Fruit fly (Drosophila melanogaster) whole organism, prepupa: ENCODE results near the gene CG8641.

Experiments used
- Blimp-1 ChIP-seq: fragments of 200-800 bp; sonication (Bioruptor generic); optimal IDR thresholded peaks from 3 replicates; lab custom pipeline; 2017; ENCODE audit warnings: missing biosample characterization, missing genetic modification characterization, mild to moderate bottlenecking, moderate library complexity, missing genetic modification reagents
- CG10669 ChIP-seq: fragments of 200-800 bp; sonication (Bioruptor generic); optimal IDR thresholded peaks from 3 replicates; lab custom pipeline; 2018; ENCODE audit warnings: missing biosample characterization, mild to moderate bottlenecking, missing genetic modification characterization, moderate library complexity
- CG11762 ChIP-seq: fragments of 200-800 bp; sonication (Bioruptor generic); optimal IDR thresholded peaks from 3 replicates; lab custom pipeline; 2016; ENCODE audit warnings: missing biosample characterization, missing genetic modification characterization; ENCODE audit not compliant: insufficient read depth
- CG11902 ChIP-seq: fragments of 200-800 bp; sonication (Bioruptor generic); optimal IDR thresholded peaks from 3 replicates; lab custom pipeline; 2016; ENCODE audit warnings: missing biosample characterization, missing genetic modification characterization
- CG15336 ChIP-seq: fragments of 200-800 bp; sonication (Bioruptor generic); IDR thresholded peaks from 2 replicates; pipeline ENCODE4 v1.3.6; 2022; ENCODE audit warnings: missing biosample characterization, missing genetic modification characterization
- CG32006 ChIP-seq: fragments of 200-800 bp; sonication (Bioruptor generic); optimal IDR thresholded peaks from 3 replicates; lab custom pipeline; 2017; ENCODE audit warnings: missing biosample characterization, mild to moderate bottlenecking, missing genetic modification characterization
- CG3919 ChIP-seq: fragments of 200-800 bp; sonication (Bioruptor generic); optimal IDR thresholded peaks from 3 replicates; lab custom pipeline; 2016; ENCODE audit warnings: missing biosample characterization, missing genetic modification characterization
- CG4318 ChIP-seq: fragments of 200-800 bp; sonication (Bioruptor generic); optimal IDR thresholded peaks from 3 replicates; lab custom pipeline; 2017; ENCODE audit warnings: missing biosample characterization, mild to moderate bottlenecking, missing genetic modification characterization
- CG6163 ChIP-seq: fragments of 200-800 bp; sonication (Bioruptor generic); IDR thresholded peaks from 3 replicates; pipeline ENCODE4 v1.3.6; 2022; ENCODE audit warnings: missing biosample characterization, missing genetic modification characterization
- CG6276 ChIP-seq: fragments of 200-800 bp; sonication (Bioruptor generic); optimal IDR thresholded peaks from 2 replicates; lab custom pipeline; 2017; ENCODE audit warnings: missing biosample characterization, mild to moderate bottlenecking, missing genetic modification characterization
- CG6854 ChIP-seq: fragments of 200-800 bp; sonication (Bioruptor generic); optimal IDR thresholded peaks from 2 replicates; lab custom pipeline; 2017; ENCODE audit warnings: missing biosample characterization, mild to moderate bottlenecking, missing genetic modification characterization
- CG8632 ChIP-seq: fragments of 200-800 bp; sonication (Bioruptor generic); optimal IDR thresholded peaks from 3 replicates; lab custom pipeline; 2016; ENCODE audit warnings: missing biosample characterization, missing genetic modification characterization
- CG9139 ChIP-seq: fragments of 200-800 bp; sonication (Bioruptor generic); optimal IDR thresholded peaks from 3 replicates; lab custom pipeline; 2017; ENCODE audit warnings: missing biosample characterization, mild to moderate bottlenecking, missing genetic modification characterization
- Eip75B ChIP-seq: fragments of 200-800 bp; sonication (Bioruptor generic); optimal IDR thresholded peaks from 3 replicates; lab custom pipeline; 2016; ENCODE audit warnings: missing biosample characterization, missing genetic modification characterization
- Eip93F ChIP-seq: fragments of 200-800 bp; sonication (Bioruptor generic); optimal IDR thresholded peaks from 2 replicates; lab custom pipeline; 2016; ENCODE audit warnings: missing biosample characterization, mild to moderate bottlenecking, missing genetic modification characterization
- Ets21C ChIP-seq: fragments of 200-800 bp; sonication (Bioruptor generic); optimal IDR thresholded peaks from 3 replicates; lab custom pipeline; 2016; ENCODE audit warnings: missing biosample characterization, missing genetic modification characterization
- Ets96B ChIP-seq: fragments of 200-800 bp; optimal IDR thresholded peaks from 2 replicates; lab custom pipeline; 2019; ENCODE audit warnings: missing biosample characterization, mild to moderate bottlenecking, missing genetic modification characterization, moderate library complexity
- Gug ChIP-seq: fragments of 200-800 bp; sonication (Bioruptor generic); IDR thresholded peaks from 2 replicates; pipeline ENCODE4 v1.3.6; 2022; ENCODE audit warnings: missing biosample characterization, missing genetic modification characterization
- Hr38 ChIP-seq: sonication (Bioruptor generic); optimal IDR thresholded peaks from 2 replicates; lab custom pipeline; 2016; ENCODE audit warnings: missing biosample characterization, missing genetic modification characterization
- OdsH ChIP-seq: fragments of 200-800 bp; sonication (Bioruptor generic); optimal IDR thresholded peaks from 3 replicates; lab custom pipeline; 2016; ENCODE audit warnings: missing biosample characterization, missing genetic modification characterization
- Sox102F ChIP-seq: fragments of 200-800 bp; sonication (Bioruptor generic); optimal IDR thresholded peaks from 2 replicates; lab custom pipeline; 2016; ENCODE audit warnings: missing biosample characterization, mild to moderate bottlenecking, missing genetic modification characterization
- Sox14 ChIP-seq: fragments of 200-800 bp; sonication (Bioruptor generic); optimal IDR thresholded peaks from 3 replicates; lab custom pipeline; 2016; ENCODE audit warnings: missing biosample characterization, missing genetic modification characterization
- Sox15 ChIP-seq: fragments of 200-800 bp; sonication (Bioruptor generic); optimal IDR thresholded peaks from 3 replicates; lab custom pipeline; 2016; ENCODE audit warnings: missing biosample characterization, missing genetic modification characterization
- achi ChIP-seq: fragments of 200-800 bp; sonication (Bioruptor generic); optimal IDR thresholded peaks from 3 replicates; lab custom pipeline; 2016; ENCODE audit warnings: missing biosample characterization, missing genetic modification characterization
- acj6 ChIP-seq: fragments of 200-800 bp; sonication (Bioruptor generic); optimal IDR thresholded peaks from 3 replicates; lab custom pipeline; 2016; ENCODE audit warnings: missing biosample characterization, missing genetic modification characterization
- dac ChIP-seq: fragments of 200-800 bp; sonication (Bioruptor generic); optimal IDR thresholded peaks from 2 replicates; lab custom pipeline; 2017; ENCODE audit warnings: missing biosample characterization, mild to moderate bottlenecking, missing genetic modification characterization
- dsx ChIP-seq: fragments of 200-800 bp; optimal IDR thresholded peaks from 3 replicates; lab custom pipeline; 2019; ENCODE audit warnings: missing biosample characterization, mild to moderate bottlenecking, missing genetic modification characterization, moderate library complexity; ENCODE audit not compliant: poor library complexity, severe bottlenecking
- eg ChIP-seq: fragments of 200-800 bp; sonication (Bioruptor generic); IDR thresholded peaks from 3 replicates; pipeline ENCODE4 v1.3.6; 2022; ENCODE audit warnings: missing biosample characterization, missing genetic modification characterization
- esn ChIP-seq: fragments of 200-800 bp; sonication (Bioruptor generic); optimal IDR thresholded peaks from 2 replicates; lab custom pipeline; 2016; ENCODE audit warnings: missing biosample characterization, mild to moderate bottlenecking, missing genetic modification characterization, moderate library complexity
- fd59A ChIP-seq: fragments of 200-800 bp; sonication (Bioruptor generic); optimal IDR thresholded peaks from 2 replicates; lab custom pipeline; 2017; ENCODE audit warnings: missing biosample characterization, mild to moderate bottlenecking, missing genetic modification characterization, missing genetic modification reagents
- fd85E ChIP-seq: fragments of 200-800 bp; sonication (Bioruptor generic); optimal IDR thresholded peaks from 3 replicates; lab custom pipeline; 2016; ENCODE audit warnings: missing biosample characterization, missing genetic modification characterization
- fkh ChIP-seq: fragments of 200-800 bp; sonication (Bioruptor generic); optimal IDR thresholded peaks from 3 replicates; lab custom pipeline; 2017; ENCODE audit warnings: missing biosample characterization, mild to moderate bottlenecking, missing genetic modification characterization, moderate library complexity
- lz ChIP-seq: fragments of 200-800 bp; sonication (Bioruptor generic); optimal IDR thresholded peaks from 3 replicates; lab custom pipeline; 2016; ENCODE audit warnings: missing biosample characterization, missing genetic modification characterization
- net ChIP-seq: fragments of 200-800 bp; sonication (Bioruptor generic); optimal IDR thresholded peaks from 3 replicates; lab custom pipeline; 2016; ENCODE audit warnings: missing biosample characterization, missing genetic modification characterization
- pdm3 ChIP-seq: fragments of 200-800 bp; sonication (Bioruptor generic); optimal IDR thresholded peaks from 3 replicates; lab custom pipeline; 2016; ENCODE audit warnings: missing biosample characterization, missing genetic modification characterization
- salr ChIP-seq, 2 experiments: fragments of 200-800 bp; sonication (Bioruptor generic); optimal IDR thresholded peaks; 3 replicates each; lab custom pipeline; 2016 to 2018; ENCODE audit warnings: missing biosample characterization in 2 of 2, missing genetic modification characterization in 2 of 2, mild to moderate bottlenecking in 1 of 2
- topi ChIP-seq: fragments of 200-800 bp; sonication (Bioruptor generic); optimal IDR thresholded peaks from 3 replicates; lab custom pipeline; 2016; ENCODE audit warnings: missing biosample characterization, missing genetic modification characterization
- vri ChIP-seq: fragments of 200-800 bp; sonication (Bioruptor generic); optimal IDR thresholded peaks from 3 replicates; lab custom pipeline; 2016; ENCODE audit warnings: missing biosample characterization, mild to moderate bottlenecking, missing genetic modification characterization

The CG8641 gene

dm6 chr3L:7077258-7077657, at the start of gene CG8641:
CG8641 (minus strand) TSS chr3L:7077462.
- TF ChIP-seq topi: no peak
- TF ChIP-seq Sox15 (GFP tag; lab: Kevin White, UChicago): no peak
- no peak for TF ChIP-seq CG6854
- no peak for TF ChIP-seq achi (GFP tag; lab: Kevin White, UChicago)
- TF ChIP-seq OdsH (GFP tag; lab: Kevin White, UChicago): no peak
- no peak for TF ChIP-seq Gug
- no peak for TF ChIP-seq CG8632 (GFP tag; lab: Kevin White, UChicago)
- TF ChIP-seq CG10669 (GFP tag; lab: Kevin White, UChicago): no peak
- TF ChIP-seq Ets96B (tag; lab: Kevin White, UChicago): no peak
- no peak for TF ChIP-seq CG6163 (GFP tag; lab: Robert Waterston, UW)
- no peak for TF ChIP-seq CG9139
- TF ChIP-seq Hr38 (GFP tag; lab: Kevin White, UChicago): no peak
- no peak for TF ChIP-seq CG6276 (GFP tag; lab: Kevin White, UChicago)
- no peak for TF ChIP-seq CG32006 (GFP tag; lab: Kevin White, UChicago)
- TF ChIP-seq Sox102F (GFP tag; lab: Kevin White, UChicago): no peak
- TF ChIP-seq eg (GFP tag; lab: Robert Waterston, UW): no peak

- TF ChIP-seq CG15336 (no peak), fkh (GFP tag; lab: Kevin White, UChicago) (peak; percentile 92), CG6854 (no peak), Sox14 (GFP tag; lab: Kevin White, UChicago) (no peak)
- TF ChIP-seq, all 60 proteins: peak for 1
These were observed 48.2 kb upstream of the CG8641 start, which contains the start of the genes msl-3 and BBS1 for dm6 chr3L:7125289-7125955. msl-3 (minus strand) TSS chr3L:7125533. BBS1 (plus strand) TSS chr3L:7125905.

- no peak for TF ChIP-seq Sox15 (GFP tag; lab: Kevin White, UChicago)
- no peak for TF ChIP-seq dac (GFP tag; lab: Kevin White, UChicago)
- TF ChIP-seq acj6: no peak
- no peak for TF ChIP-seq CG3919 (GFP tag; lab: Kevin White, UChicago)
- no peak for TF ChIP-seq salr (GFP tag; optimal IDR thresholded peaks at IDR 0.05; lab: Kevin White, UChicago)
- no peak for TF ChIP-seq eg (GFP tag; lab: Robert Waterston, UW)
- no peak for TF ChIP-seq CG6163 (GFP tag; lab: Robert Waterston, UW)
- TF ChIP-seq CG4318 (GFP tag; lab: Kevin White, UChicago): no peak
- TF ChIP-seq CG6854: no peak
- TF ChIP-seq CG11762 (GFP tag; lab: Kevin White, UChicago): no peak
- no peak for TF ChIP-seq CG8632 (GFP tag; lab: Kevin White, UChicago)
- no peak for TF ChIP-seq lz (GFP tag; lab: Kevin White, UChicago)
- no peak for TF ChIP-seq Sox14 (GFP tag; lab: Kevin White, UChicago)
- no peak for TF ChIP-seq dsx (GFP tag; lab: Kevin White, UChicago)
These were observed 44.9 kb upstream of the CG8641 start for dm6 chr3L:7122136-7122535.

dm6 chr3L:7115944-7116343, 38.7 kb upstream of the CG8641 start:
- TF ChIP-seq fd85E (GFP tag; lab: Kevin White, UChicago) (no peak), CG6276 (GFP tag; lab: Kevin White, UChicago) (no peak), Blimp-1 (GFP tag; lab: Kevin White, UChicago) (no peak), dsx (GFP tag; lab: Kevin White, UChicago) (no peak), esn (GFP tag; lab: Kevin White, UChicago) (no peak), Eip93F (GFP tag; lab: Kevin White, UChicago) (no peak), dac (GFP tag; lab: Kevin White, UChicago) (no peak), Ets21C (GFP tag; lab: Kevin White, UChicago) (no peak), Eip75B (GFP tag; lab: Kevin White, UChicago) (no peak), vri (GFP tag; lab: Kevin White, UChicago) (no peak), CG6854 (no peak), topi (no peak), net (GFP tag; lab: Kevin White, UChicago) (no peak), pdm3 (no peak), fd59A (GFP tag; lab: Kevin White, UChicago) (no peak), Sox15 (GFP tag; lab: Kevin White, UChicago) (no peak), CG11902 (GFP tag; lab: Kevin White, UChicago) (no peak)
